2 fruit fly cellular contexts compared by ENCODE assay signal in the genomic region with DNA sequence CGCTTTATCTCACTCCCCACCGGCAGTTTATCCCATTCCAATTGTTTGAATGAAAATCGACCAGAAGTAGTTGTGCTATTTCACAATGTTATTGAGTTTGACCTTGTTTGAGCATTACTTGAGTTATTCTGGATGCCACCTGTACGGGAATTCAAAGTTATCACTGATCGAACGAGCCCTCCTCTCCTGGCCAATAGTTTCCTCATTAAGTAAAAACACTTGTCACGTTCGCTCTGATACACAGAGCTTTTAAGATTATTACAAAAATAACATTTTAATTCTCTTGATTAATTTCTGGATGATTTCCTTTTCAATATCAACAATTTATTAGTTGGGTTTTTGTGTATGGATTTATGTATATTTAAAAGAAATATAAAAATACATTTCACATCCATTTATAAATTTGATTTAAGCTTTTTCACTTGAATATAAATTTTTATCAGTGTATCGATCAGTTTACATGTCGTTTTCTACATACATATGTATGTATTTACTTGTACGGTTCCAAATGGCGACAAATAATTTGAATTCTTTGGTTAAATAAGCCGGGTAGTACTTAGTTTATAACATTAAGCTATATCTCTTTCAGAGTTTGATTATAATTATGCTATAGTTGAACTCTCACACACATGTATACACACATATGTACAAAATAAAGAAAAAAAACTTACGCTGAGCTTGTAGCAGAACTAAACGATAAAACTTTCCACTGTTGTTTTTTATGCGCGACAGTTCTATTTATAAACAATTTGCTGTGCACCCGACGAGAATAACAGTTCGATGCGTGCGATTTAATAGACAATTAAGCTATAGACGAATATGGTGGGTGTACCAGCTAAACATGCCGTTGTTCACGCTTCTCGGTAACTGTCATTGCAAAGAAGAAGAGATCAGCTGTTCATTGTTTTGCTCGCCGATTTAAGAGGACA.
TF ChIP-seq lines count a peak whose summit lies in the region.

Gene CG3609, minus strand, starts transcription at position 810 of the 929 bp plus-strand sequence.
Gene CG15390, plus strand, starts transcription at position 896 of the 929 bp plus-strand sequence.

TF ChIP-seq in whole organism, embryonic, 481 proteins besides CTCF, POLR2A, EP300 and RAD21 (continued from another document and continues in another):
- peak; percentile 78 for TF ChIP-seq CG8290 (GFP tag; optimal IDR thresholded peaks at IDR 0.05; lab: Kevin White, UChicago)
- peak; percentile 8 to 99 for TF ChIP-seq CG8290 (tag; optimal IDR thresholded peaks at IDR 0.05; lab: Kevin White, UChicago)
- no peak for TF ChIP-seq Jarid2 (GFP tag; optimal IDR thresholded peaks at IDR 0.05; lab: Kevin White, UChicago)
- peak; percentile 73 for TF ChIP-seq pum (GFP tag; optimal IDR thresholded peaks at IDR 0.05; lab: Kevin White, UChicago)
- peak; percentile 83 for TF ChIP-seq nom (GFP tag; optimal IDR thresholded peaks at IDR 0.05; lab: Kevin White, UChicago)
- peak; percentile 61; the same call in 2 of the 3 replicates for TF ChIP-seq CG2199 (GFP tag; IDR thresholded peaks at IDR 0.05; lab: Robert Waterston, UW)
- TF ChIP-seq CG15073 (GFP tag; optimal IDR thresholded peaks at IDR 0.05; lab: Kevin White, UChicago): no peak
- TF ChIP-seq CG7271 (tag; optimal IDR thresholded peaks at IDR 0.05; lab: Kevin White, UChicago): no peak
- peak; percentile 81 for TF ChIP-seq Sox102F (GFP tag; optimal IDR thresholded peaks at IDR 0.05; lab: Kevin White, UChicago)
- TF ChIP-seq CG9876 (GFP tag; optimal IDR thresholded peaks at IDR 0.05; lab: Kevin White, UChicago): peak; percentile 75
- TF ChIP-seq Kr (GFP tag; optimal IDR thresholded peaks at IDR 0.05; lab: Kevin White, UChicago): no peak
- no peak for TF ChIP-seq CG15011 (GFP tag; optimal IDR thresholded peaks at IDR 0.05; lab: Kevin White, UChicago)
- peak; percentile 60 for TF ChIP-seq CG7372 (GFP tag; IDR thresholded peaks at IDR 0.05; lab: Robert Waterston, UW)
- TF ChIP-seq CG6689 (GFP tag; IDR thresholded peaks at IDR 0.05; lab: Robert Waterston, UW): peak; percentile 47
- TF ChIP-seq CG17328 (GFP tag; IDR thresholded peaks at IDR 0.05; lab: Robert Waterston, UW): peak; percentile 82
- TF ChIP-seq Drgx (GFP tag; IDR thresholded peaks at IDR 0.05; lab: Robert Waterston, UW): peak; percentile 69
- peak; percentile 75 for TF ChIP-seq CG12659 (GFP tag; optimal IDR thresholded peaks at IDR 0.05; lab: Kevin White, UChicago)
- no peak for TF ChIP-seq CG10274 (GFP tag; optimal IDR thresholded peaks at IDR 0.05; lab: Kevin White, UChicago)
- no peak for TF ChIP-seq CG6654 (GFP tag; optimal IDR thresholded peaks at IDR 0.05; lab: Kevin White, UChicago)
- TF ChIP-seq CG14014 (GFP tag; IDR thresholded peaks at IDR 0.05; lab: Robert Waterston, UW): peak; percentile 88
- TF ChIP-seq inv (GFP tag; IDR thresholded peaks at IDR 0.05; lab: Robert Waterston, UW; ENCODE audit: partially characterized antibody): no peak
- peak; percentile 92 for TF ChIP-seq schlank (tag; optimal IDR thresholded peaks at IDR 0.05; lab: Kevin White, UChicago)
- peak; percentile 29; the same call in 1 of the 2 replicates for TF ChIP-seq bowl (GFP tag; IDR thresholded peaks at IDR 0.05; lab: Robert Waterston, UW)
- TF ChIP-seq slbo (GFP tag; IDR thresholded peaks at IDR 0.05; lab: Robert Waterston, UW): peak; percentile 93
- TF ChIP-seq PHDP (tag; optimal IDR thresholded peaks at IDR 0.05; lab: Kevin White, UChicago): peak; percentile 77
- peak; percentile 84 for TF ChIP-seq CG16863 (GFP tag; optimal IDR thresholded peaks at IDR 0.05; lab: Kevin White, UChicago)
- TF ChIP-seq CG4820 (GFP tag; optimal IDR thresholded peaks at IDR 0.05; lab: Kevin White, UChicago): peak; percentile 76
- peak; percentile 51; the same call in 1 of the 2 replicates for TF ChIP-seq sim (GFP tag; IDR thresholded peaks at IDR 0.05; lab: Robert Waterston, UW)
- TF ChIP-seq CG17802 (tag; optimal IDR thresholded peaks at IDR 0.05; lab: Kevin White, UChicago): peak; percentile 18
- peak; percentile 25 for TF ChIP-seq Dp (GFP tag; optimal IDR thresholded peaks at IDR 0.05; lab: Kevin White, UChicago)
- TF ChIP-seq ttk (GFP tag; IDR thresholded peaks at IDR 0.05; lab: Robert Waterston, UW): peak; percentile 57; the same call in 1 of the 2 replicates
- peak; percentile 59; the same call in 1 of the 2 replicates for TF ChIP-seq CG11085 (GFP tag; IDR thresholded peaks at IDR 0.05; lab: Robert Waterston, UW)
- peak; percentile 23 for TF ChIP-seq CG1529 (GFP tag; optimal IDR thresholded peaks at IDR 0.05; lab: Kevin White, UChicago)
- no peak for TF ChIP-seq fru (optimal IDR thresholded peaks at IDR 0.05; lab: Kevin White, UChicago)
- peak; percentile 16 for TF ChIP-seq run (tag; optimal IDR thresholded peaks at IDR 0.05; lab: Kevin White, UChicago)
- peak; percentile 33 for TF ChIP-seq CG6813 (GFP tag; optimal IDR thresholded peaks at IDR 0.05; lab: Kevin White, UChicago)
- TF ChIP-seq CG17612 (GFP tag; IDR thresholded peaks at IDR 0.05; lab: Robert Waterston, UW): peak; percentile 77
- peak; percentile 88 for TF ChIP-seq Xbp1 (GFP tag; optimal IDR thresholded peaks at IDR 0.05; lab: Kevin White, UChicago)
- TF ChIP-seq fd96Cb (tag; optimal IDR thresholded peaks at IDR 0.05; lab: Kevin White, UChicago): peak; percentile 35
- peak; percentile 41 for TF ChIP-seq kni (GFP tag; optimal IDR thresholded peaks at IDR 0.05; lab: Kevin White, UChicago)
- TF ChIP-seq fd102C (GFP tag; optimal IDR thresholded peaks at IDR 0.05; lab: Kevin White, UChicago): no peak
- peak; percentile 75 for TF ChIP-seq ind (GFP tag; optimal IDR thresholded peaks at IDR 0.05; lab: Kevin White, UChicago)
- TF ChIP-seq Sin3A (optimal IDR thresholded peaks at IDR 0.05; lab: Kevin White, UChicago): peak; percentile 4
- peak; percentile 69 for TF ChIP-seq wek (GFP tag; optimal IDR thresholded peaks at IDR 0.05; lab: Kevin White, UChicago)
- peak; percentile 51 for TF ChIP-seq slou (GFP tag; optimal IDR thresholded peaks at IDR 0.05; lab: Kevin White, UChicago)
- peak; percentile 54 for TF ChIP-seq E2f1 (GFP tag; IDR thresholded peaks at IDR 0.05; lab: Robert Waterston, UW)
- no peak for TF ChIP-seq seq (GFP tag; IDR thresholded peaks at IDR 0.05; lab: Robert Waterston, UW)
- peak; percentile 74 for TF ChIP-seq grau (tag; optimal IDR thresholded peaks at IDR 0.05; lab: Kevin White, UChicago)
- TF ChIP-seq Fer1 (GFP tag; optimal IDR thresholded peaks at IDR 0.05; lab: Kevin White, UChicago): peak; percentile 72
- TF ChIP-seq CG12104 (GFP tag; optimal IDR thresholded peaks at IDR 0.05; lab: Kevin White, UChicago): peak; percentile 22
- TF ChIP-seq esg (GFP tag; conservative IDR thresholded peaks at IDR 0.05; lab: Robert Waterston, UW): peak; percentile 59; the same call in 1 of the 2 replicates
- peak; percentile 86 for TF ChIP-seq CG8924 (tag; optimal IDR thresholded peaks at IDR 0.05; lab: Kevin White, UChicago)
- peak; percentile 40; the same call in 1 of the 2 replicates for TF ChIP-seq bbx (GFP tag; IDR thresholded peaks at IDR 0.05; lab: Robert Waterston, UW; ENCODE audit: partially characterized antibody)
- peak; percentile 51; the same call in 1 of the 2 replicates for TF ChIP-seq CG5953 (GFP tag; IDR thresholded peaks at IDR 0.05; lab: Robert Waterston, UW)
- peak; percentile 91 for TF ChIP-seq jumu (GFP tag; optimal IDR thresholded peaks at IDR 0.05; lab: Kevin White, UChicago)
- no peak for TF ChIP-seq CG8478 (optimal IDR thresholded peaks at IDR 0.05; lab: Kevin White, UChicago)
- TF ChIP-seq kay (GFP tag; optimal IDR thresholded peaks at IDR 0.05; lab: Kevin White, UChicago): peak; percentile 80

TF ChIP-seq in whole organism, prepupa, 60 proteins besides CTCF, POLR2A, EP300 and RAD21 (continued from another document):
- peak; percentile 83 for TF ChIP-seq cyc (GFP tag; optimal IDR thresholded peaks at IDR 0.05; lab: Kevin White, UChicago)
- peak; percentile 79 for TF ChIP-seq OdsH (GFP tag; optimal IDR thresholded peaks at IDR 0.05; lab: Kevin White, UChicago)
- peak; percentile 62 for TF ChIP-seq acj6 (GFP tag; optimal IDR thresholded peaks at IDR 0.05; lab: Kevin White, UChicago)
- peak; percentile 86 for TF ChIP-seq esn (GFP tag; optimal IDR thresholded peaks at IDR 0.05; lab: Kevin White, UChicago)
- peak; percentile 74 for TF ChIP-seq dsx (GFP tag; optimal IDR thresholded peaks at IDR 0.05; lab: Kevin White, UChicago; ENCODE audit: poor library complexity, severe bottlenecking)
- peak; percentile 91 for TF ChIP-seq CG3919 (GFP tag; optimal IDR thresholded peaks at IDR 0.05; lab: Kevin White, UChicago)
- TF ChIP-seq Sox15 (GFP tag; optimal IDR thresholded peaks at IDR 0.05; lab: Kevin White, UChicago): peak; percentile 14
- peak; percentile 56 for TF ChIP-seq dac (GFP tag; optimal IDR thresholded peaks at IDR 0.05; lab: Kevin White, UChicago)
- peak; percentile 58; the same call in 1 of the 2 replicates for TF ChIP-seq CG11294 (GFP tag; IDR thresholded peaks at IDR 0.05; lab: Robert Waterston, UW)
- peak; percentile 80 for TF ChIP-seq CG16779 (tag; optimal IDR thresholded peaks at IDR 0.05; lab: Kevin White, UChicago)
- TF ChIP-seq achi (GFP tag; optimal IDR thresholded peaks at IDR 0.05; lab: Kevin White, UChicago): peak; percentile 78
- TF ChIP-seq CG8632 (GFP tag; optimal IDR thresholded peaks at IDR 0.05; lab: Kevin White, UChicago): peak; percentile 54
- TF ChIP-seq CG32006 (GFP tag; optimal IDR thresholded peaks at IDR 0.05; lab: Kevin White, UChicago): peak; percentile 57
- TF ChIP-seq Eip93F (GFP tag; optimal IDR thresholded peaks at IDR 0.05; lab: Kevin White, UChicago): peak; percentile 76
